Worm (Caenorhabditis elegans): ENCODE data around the gene rol-1.

- TF ChIP-seq ama-1 (optimal IDR thresholded peaks at IDR 0.05) (no peak), sea-1 (GFP tag; conservative IDR thresholded peaks at IDR 0.05) (no peak), pes-1 (GFP tag; IDR thresholded peaks at IDR 0.05) (no peak), ets-7 (tag; optimal IDR thresholded peaks at IDR 0.05) (no peak)
Observed at ce11 chrII:12224916-12225406, 52.6 kb downstream of the rol-1 start, which contains the start of the genes pqn-87 and rsr-2.
